Worm (Caenorhabditis elegans) whole organism, L3 larva: ENCODE results near the gene lem-4.

ENCODE experiments used
- R02D3.7 ChIP-seq: fragments of 150-350 bp; optimal IDR thresholded peaks from 2 replicates; lab custom pipeline; 2014; ENCODE audit warnings: missing biosample characterization, missing genetic modification characterization
- ZK546.5 ChIP-seq: sonication (generic microtip); optimal IDR thresholded peaks from 2 replicates; lab custom pipeline; 2017; ENCODE audit warnings: missing biosample characterization, missing genetic modification characterization
- aly-2 ChIP-seq: fragments of 150-350 bp; optimal IDR thresholded peaks from 2 replicates; lab custom pipeline; 2014; ENCODE audit warnings: missing biosample characterization, missing genetic modification characterization
- ceh-16 ChIP-seq: sonication (generic microtip); optimal IDR thresholded peaks from 2 replicates; lab custom pipeline; 2017; ENCODE audit warnings: missing biosample characterization, missing genetic modification characterization
- ceh-28 ChIP-seq: fragments of 150-350 bp; optimal IDR thresholded peaks from 2 replicates; lab custom pipeline; 2014; ENCODE audit warnings: missing biosample characterization, missing genetic modification reagents, missing genetic modification characterization
- ceh-82 ChIP-seq: fragments of 150-350 bp; optimal IDR thresholded peaks from 2 replicates; lab custom pipeline; 2014; ENCODE audit warnings: missing biosample characterization, missing genetic modification characterization
- ceh-9 ChIP-seq: sonication (generic microtip); optimal IDR thresholded peaks from 2 replicates; lab custom pipeline; 2018; ENCODE audit warnings: missing biosample characterization, missing genetic modification characterization
- egl-27 ChIP-seq: sonication (generic microtip); optimal IDR thresholded peaks from 4 replicates; lab custom pipeline; 2017; ENCODE audit warnings: missing biosample characterization, missing genetic modification reagents, missing genetic modification characterization
- elt-1 ChIP-seq: fragments of 150-350 bp; optimal IDR thresholded peaks from 2 replicates; lab custom pipeline; 2014; ENCODE audit warnings: missing biosample characterization, missing genetic modification characterization
- elt-2 ChIP-seq: sonication (generic microtip); optimal IDR thresholded peaks from 2 replicates; lab custom pipeline; 2016; ENCODE audit warnings: missing genetic modification reagents, mild to moderate bottlenecking, missing genetic modification characterization, missing compliant biosample characterization
- eor-1 ChIP-seq, 2 experiments: fragments of 150-350 bp; optimal IDR thresholded peaks; 2 replicates each; lab custom pipeline; 2014 to 2018; ENCODE audit warnings: missing biosample characterization in 2 of 2, missing genetic modification characterization in 2 of 2
- fkh-10 ChIP-seq: sonication (generic microtip); optimal IDR thresholded peaks from 2 replicates; lab custom pipeline; 2017; ENCODE audit warnings: missing biosample characterization, missing genetic modification reagents, missing genetic modification characterization
- fkh-2 ChIP-seq: fragments of 150-350 bp; optimal IDR thresholded peaks from 2 replicates; lab custom pipeline; 2014; ENCODE audit warnings: missing biosample characterization, missing genetic modification reagents, missing genetic modification characterization
- fos-1 ChIP-seq: fragments of 150-350 bp; optimal IDR thresholded peaks from 2 replicates; lab custom pipeline; 2014; ENCODE audit warnings: missing biosample characterization, missing genetic modification characterization
- hmg-11 ChIP-seq: sonication (generic microtip); optimal IDR thresholded peaks from 2 replicates; lab custom pipeline; 2016; ENCODE audit warnings: missing genetic modification characterization, missing compliant biosample characterization
- jun-1 ChIP-seq: fragments of 150-350 bp; optimal IDR thresholded peaks from 2 replicates; lab custom pipeline; 2014; ENCODE audit warnings: missing biosample characterization, missing genetic modification reagents, missing genetic modification characterization
- lin-15B ChIP-seq: fragments of 150-350 bp; optimal IDR thresholded peaks from 2 replicates; lab custom pipeline; 2014; ENCODE audit warnings: missing biosample characterization, missing genetic modification characterization
- lin-39 ChIP-seq: fragments of 150-350 bp; optimal IDR thresholded peaks from 2 replicates; lab custom pipeline; 2018; ENCODE audit warnings: missing biosample characterization, missing genetic modification reagents, missing genetic modification characterization
- mdl-1 ChIP-seq: fragments of 150-350 bp; optimal IDR thresholded peaks from 2 replicates; lab custom pipeline; 2014; ENCODE audit warnings: missing biosample characterization, missing genetic modification characterization
- mml-1 ChIP-seq: fragments of 150-350 bp; sonication (generic microtip); optimal IDR thresholded peaks from 3 replicates; lab custom pipeline; 2014; ENCODE audit warnings: missing biosample characterization, missing genetic modification characterization
- nfya-1 ChIP-seq: sonication (generic microtip); optimal IDR thresholded peaks from 2 replicates; lab custom pipeline; 2017; ENCODE audit warnings: missing genetic modification characterization, mild to moderate bottlenecking, missing compliant biosample characterization, antibody characterized with exemption, moderate library complexity; ENCODE audit not compliant: insufficient read depth
- nhr-11 ChIP-seq: fragments of 150-350 bp; optimal IDR thresholded peaks from 2 replicates; lab custom pipeline; 2014; ENCODE audit warnings: missing biosample characterization, missing genetic modification characterization
- nhr-12 ChIP-seq: fragments of 150-350 bp; optimal IDR thresholded peaks from 2 replicates; lab custom pipeline; 2014; ENCODE audit warnings: missing biosample characterization, missing genetic modification characterization
- nhr-25 ChIP-seq: sonication (generic microtip); optimal IDR thresholded peaks from 2 replicates; lab custom pipeline; 2017; ENCODE audit warnings: missing biosample characterization, missing genetic modification characterization
- nhr-28 ChIP-seq: fragments of 150-350 bp; optimal IDR thresholded peaks from 2 replicates; lab custom pipeline; 2014; ENCODE audit warnings: missing biosample characterization, missing genetic modification characterization
- nhr-43 ChIP-seq: sonication (generic microtip); optimal IDR thresholded peaks from 2 replicates; lab custom pipeline; 2016; ENCODE audit warnings: mild to moderate bottlenecking, missing genetic modification characterization, missing compliant biosample characterization; ENCODE audit not compliant: poor library complexity, severe bottlenecking
- nhr-67 ChIP-seq: fragments of 150-350 bp; optimal IDR thresholded peaks from 2 replicates; lab custom pipeline; 2014; ENCODE audit warnings: missing biosample characterization, missing genetic modification characterization
- nhr-76 ChIP-seq: fragments of 150-350 bp; sonication (generic microtip); optimal IDR thresholded peaks from 5 replicates; lab custom pipeline; 2014; ENCODE audit warnings: missing biosample characterization, missing genetic modification characterization
- pqm-1 ChIP-seq: fragments of 150-350 bp; optimal IDR thresholded peaks from 2 replicates; lab custom pipeline; 2017; ENCODE audit warnings: missing biosample characterization, missing genetic modification characterization, inconsistent platforms
- sea-2 ChIP-seq: fragments of 150-350 bp; sonication (generic microtip); optimal IDR thresholded peaks from 4 replicates; lab custom pipeline; 2014; ENCODE audit warnings: missing biosample characterization, missing genetic modification reagents, missing genetic modification characterization
- skn-1 ChIP-seq: fragments of 150-350 bp; optimal IDR thresholded peaks from 2 replicates; lab custom pipeline; 2014; ENCODE audit warnings: missing biosample characterization, missing genetic modification characterization
- snpc-4 ChIP-seq: fragments of 150-350 bp; optimal IDR thresholded peaks from 2 replicates; lab custom pipeline; 2014; ENCODE audit warnings: missing biosample characterization, missing genetic modification characterization
- unc-39 ChIP-seq: sonication (generic microtip); optimal IDR thresholded peaks from 4 replicates; lab custom pipeline; 2017; ENCODE audit warnings: missing biosample characterization, missing genetic modification characterization
- zag-1 ChIP-seq: fragments of 150-350 bp; optimal IDR thresholded peaks from 2 replicates; lab custom pipeline; 2014; ENCODE audit warnings: missing biosample characterization, missing genetic modification characterization
- ztf-4 ChIP-seq: fragments of 150-350 bp; optimal IDR thresholded peaks from 2 replicates; lab custom pipeline; 2014; ENCODE audit warnings: missing biosample characterization, missing genetic modification characterization

The lem-4 gene

ce11 chrIV:824854-825253, 29.7 kb downstream of the lem-4 start, which contains the start of gene zipt-15:
TSS of gene zipt-15 (minus strand) at chrIV:824954.
- TF ChIP-seq nhr-76 (tag; lab: Kevin White, UChicago): no peak
- TF ChIP-seq jun-1 (tag; lab: Kevin White, UChicago): no peak
- TF ChIP-seq nhr-12 (tag; lab: Kevin White, UChicago): no peak

- TF ChIP-seq lin-39 (tag; lab: Kevin White, UChicago) (no peak), nhr-67 (tag; lab: Kevin White, UChicago) (no peak), mml-1 (tag; lab: Kevin White, UChicago) (no peak), elt-1 (no peak), lin-15B (no peak), ceh-9 (tag; lab: Kevin White, UChicago) (no peak), R02D3.7 (tag; lab: Kevin White, UChicago) (no peak), zag-1 (tag; lab: Kevin White, UChicago) (no peak), fos-1 (tag; lab: Kevin White, UChicago) (no peak), sea-2 (GFP tag; lab: Kevin White, UChicago) (no peak), jun-1 (tag; lab: Kevin White, UChicago) (no peak), elt-2 (tag; lab: Kevin White, UChicago) (no peak), ztf-4 (no peak), nhr-76 (tag; lab: Kevin White, UChicago) (no peak), nhr-11 (no peak), aly-2 (no peak), fkh-10 (GFP tag; lab: Kevin White, UChicago) (no peak)
Measured at ce11 chrIV:817879-818278, 36.7 kb downstream of the lem-4 start.

DNA sequence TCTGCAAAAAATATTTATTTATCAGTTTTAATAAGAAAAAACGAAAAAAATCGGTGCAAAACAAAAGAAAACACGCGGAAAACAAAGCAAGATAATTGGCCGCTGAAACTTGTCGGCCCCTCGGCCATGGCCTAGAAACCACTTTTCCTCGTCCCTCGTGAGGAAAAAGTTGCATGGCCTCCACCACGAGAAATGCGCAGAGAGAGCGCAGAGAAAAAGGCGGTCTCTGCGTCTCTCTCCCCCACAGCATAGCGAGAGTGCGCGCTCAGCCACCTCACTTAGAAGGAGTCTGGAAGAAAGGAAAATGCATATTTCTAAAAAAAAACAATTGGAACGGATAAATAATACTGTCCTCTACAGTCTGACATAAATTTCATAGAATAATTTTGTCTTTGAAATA, 41.2 kb downstream of the lem-4 start:
- peak; percentile 43 for TF ChIP-seq lin-15B
- TF ChIP-seq, all 47 proteins: peak for 1; not testable (repeated sequence) for 46

ce11 chrIV:807027-807516, 47.5 kb downstream of the lem-4 start, which contains the start of gene Y55F3BL.6:
TSS of gene Y55F3BL.6 (minus strand) at chrIV:807077.
- TF ChIP-seq lin-15B (peak; percentile 14), eor-1 (tag; optimal IDR thresholded peaks at IDR 0.05; lab: Kevin White, UChicago) (no peak)

DNA sequence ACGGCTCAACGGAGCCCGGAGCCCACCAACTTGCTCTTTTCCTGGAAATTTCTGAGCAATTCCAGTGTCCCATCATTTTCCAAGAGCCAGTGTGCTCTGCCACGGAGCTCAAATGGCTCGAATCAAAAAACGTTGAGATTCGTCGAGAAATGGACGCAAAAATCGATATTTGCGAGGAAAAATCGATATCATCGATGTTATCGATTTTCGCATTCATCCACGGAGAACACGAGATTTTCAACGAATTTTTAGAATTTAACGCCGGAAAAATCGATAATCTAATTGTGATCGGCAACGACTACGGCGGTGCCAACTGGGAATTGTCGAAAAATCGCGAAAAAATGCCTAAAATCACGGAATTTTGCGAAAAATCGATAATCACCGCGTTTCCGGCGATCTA, 48.9 kb downstream of the lem-4 start:
- TF ChIP-seq ZK546.5 (no peak), unc-39 (tag; lab: Kevin White, UChicago) (no peak), ceh-28 (tag; lab: Kevin White, UChicago) (peak; percentile 70)

ce11 chrIV:804802-805201, 49.8 kb downstream of the lem-4 start, which contains the start of gene Y55F3BL.4:
TSS of gene Y55F3BL.4 (plus strand) at chrIV:805102.
- TF ChIP-seq snpc-4 (tag; lab: Kevin White, UChicago): no peak
- TF ChIP-seq hmg-11: no peak

- TF ChIP-seq nhr-43 (tag; lab: Kevin White, UChicago): no peak
- TF ChIP-seq egl-27 (tag; lab: Kevin White, UChicago): no peak
- TF ChIP-seq mdl-1 (tag; lab: Kevin White, UChicago): no peak
- no peak for TF ChIP-seq skn-1 (tag; lab: Kevin White, UChicago)
- no peak for TF ChIP-seq ceh-16 (tag; lab: Kevin White, UChicago)
- no peak for TF ChIP-seq ceh-82
- no peak for TF ChIP-seq nhr-67 (tag; lab: Kevin White, UChicago)
- TF ChIP-seq pqm-1 (tag; lab: Kevin White, UChicago): no peak
- no peak for TF ChIP-seq fkh-2 (tag; lab: Kevin White, UChicago)
- TF ChIP-seq lin-15B: no peak
- no peak for TF ChIP-seq nhr-25
- no peak for TF ChIP-seq nhr-12 (tag; lab: Kevin White, UChicago)
- TF ChIP-seq nfya-1 (tag; lab: Kevin White, UChicago): no peak
- TF ChIP-seq eor-1 (tag; optimal IDR thresholded peaks at IDR 0.05; lab: Kevin White, UChicago): no peak
- TF ChIP-seq hmg-11: no peak
- TF ChIP-seq nhr-28 (tag; lab: Kevin White, UChicago): no peak
Measured at ce11 chrIV:801162-801561, 53.4 kb downstream of the lem-4 start.
